Fruit fly (Drosophila melanogaster): Measurements from ENCODE around the gene Yp3.

Yp3 gene

DNA sequence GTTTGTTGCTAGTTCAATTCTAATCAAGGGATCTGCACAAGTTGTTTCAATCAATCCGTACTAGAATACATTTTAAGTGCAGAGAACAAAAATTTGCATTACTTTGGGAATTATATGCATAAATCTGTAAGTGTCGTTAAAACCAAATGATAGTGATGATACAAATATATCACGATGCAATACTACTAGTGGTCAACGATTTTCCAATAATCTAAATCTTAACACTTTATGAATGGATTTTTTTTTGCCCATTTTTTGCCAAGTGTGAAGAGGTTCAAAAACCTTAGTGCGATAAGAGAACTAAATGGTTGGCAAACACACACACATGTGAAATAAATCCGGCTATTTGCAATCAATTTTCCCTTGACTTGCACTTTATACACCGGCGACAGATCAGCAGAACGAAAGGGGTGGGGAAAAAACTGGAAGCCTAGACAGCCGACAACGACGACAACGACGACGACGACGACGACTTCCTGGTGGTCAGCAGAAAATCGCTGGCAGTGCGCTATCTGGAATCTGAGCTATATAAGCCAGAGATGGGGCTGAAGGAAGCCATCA is at the start of gene Yp3:
TSS of gene Yp3 (plus strand) at position 558 of the 561 bp plus-strand sequence.
- no peak for TF ChIP-seq EcR (GFP tag; optimal IDR thresholded peaks at IDR 0.05)

DNA sequence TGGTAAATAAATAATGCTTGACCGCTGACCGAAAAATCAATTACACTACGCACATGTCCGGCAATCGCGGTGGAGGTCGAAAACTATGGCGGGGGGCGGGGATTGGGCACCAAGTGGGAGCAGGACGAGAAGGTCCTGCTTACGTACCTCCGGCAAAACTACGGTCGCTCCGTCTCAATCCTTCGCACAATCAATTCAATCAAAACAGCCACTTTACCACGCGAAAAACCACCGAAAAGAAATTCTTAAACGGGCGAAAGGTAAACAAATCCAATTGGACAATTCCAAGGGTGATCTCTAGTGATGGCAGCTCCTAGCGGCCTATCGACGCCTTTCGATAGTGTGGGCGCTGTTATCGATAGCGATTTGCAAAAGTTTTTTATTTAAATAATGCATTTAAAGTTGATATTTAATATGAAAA is 41.4 kb upstream of the Yp3 start, which contains the start of gene Nadsyn:
TSS of gene Nadsyn (minus strand) at position 304 of the 421 bp plus-strand sequence.
- TF ChIP-seq CG8478 (optimal IDR thresholded peaks at IDR 0.05): no peak
- TF ChIP-seq usp (GFP tag; optimal IDR thresholded peaks at IDR 0.05): no peak
- TF ChIP-seq psq (optimal IDR thresholded peaks at IDR 0.05): no peak
- no peak for TF ChIP-seq pan (optimal IDR thresholded peaks at IDR 0.05)
- no peak for TF ChIP-seq EcR (GFP tag; optimal IDR thresholded peaks at IDR 0.05)
- TF ChIP-seq Dll (optimal IDR thresholded peaks at IDR 0.05): no peak

DNA sequence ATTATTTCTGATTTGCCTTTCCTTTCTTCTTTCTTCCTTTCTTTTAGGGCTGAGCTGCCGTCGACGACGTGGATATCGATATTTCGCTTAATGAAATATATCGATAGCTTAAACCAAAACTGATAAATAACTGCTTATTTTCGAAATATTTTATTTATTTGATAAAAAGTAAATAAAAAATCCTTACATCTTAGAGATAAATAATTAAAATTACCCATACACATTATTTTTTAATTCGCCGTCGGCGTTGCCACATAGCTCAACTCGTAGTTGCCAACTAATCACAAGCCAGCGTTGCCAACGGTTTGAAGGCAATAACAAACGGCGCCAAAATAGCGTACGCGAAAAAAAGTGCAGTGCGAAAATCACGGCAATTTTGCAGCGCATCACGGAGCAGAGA is 37.4 kb upstream of the Yp3 start, which contains the start of the genes Mrgn1 and mus101:
TSS of gene Mrgn1 (minus strand) at position 44 of the 400 bp plus-strand sequence.
TSS of gene mus101 (plus strand) at position 313 of the 400 bp plus-strand sequence.
- no peak for TF ChIP-seq EcR (GFP tag; optimal IDR thresholded peaks at IDR 0.05)
- TF ChIP-seq Dll (optimal IDR thresholded peaks at IDR 0.05): no peak
- TF ChIP-seq psq (optimal IDR thresholded peaks at IDR 0.05): no peak
- no peak for TF ChIP-seq pan (optimal IDR thresholded peaks at IDR 0.05)
- TF ChIP-seq usp (GFP tag; optimal IDR thresholded peaks at IDR 0.05): no peak
- no peak for TF ChIP-seq CG8478 (optimal IDR thresholded peaks at IDR 0.05)

DNA sequence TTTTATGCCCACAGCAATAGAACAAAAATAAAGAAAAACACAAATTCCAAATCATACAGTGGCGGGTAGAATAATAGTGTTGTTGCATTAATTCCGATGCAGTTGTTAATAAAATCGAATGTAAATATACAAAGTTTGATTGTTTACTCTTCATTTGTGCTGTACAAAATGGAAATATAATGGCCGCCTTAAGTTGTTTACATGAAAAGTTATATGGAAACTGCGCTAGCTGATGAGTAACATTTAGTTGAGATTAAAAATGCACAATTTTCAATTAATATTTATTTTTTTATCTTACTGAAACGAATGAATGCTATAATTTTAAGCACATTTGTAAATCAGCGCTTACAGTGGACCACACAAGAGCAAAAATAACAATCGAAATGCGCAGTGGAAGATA is 24.5 kb upstream of the Yp3 start:
- TF ChIP-seq EcR (GFP tag; optimal IDR thresholded peaks at IDR 0.05) (no peak), pan (optimal IDR thresholded peaks at IDR 0.05) (no peak), usp (GFP tag; optimal IDR thresholded peaks at IDR 0.05) (no peak), CG8478 (optimal IDR thresholded peaks at IDR 0.05) (no peak), Dll (optimal IDR thresholded peaks at IDR 0.05) (no peak), psq (optimal IDR thresholded peaks at IDR 0.05) (no peak)

DNA sequence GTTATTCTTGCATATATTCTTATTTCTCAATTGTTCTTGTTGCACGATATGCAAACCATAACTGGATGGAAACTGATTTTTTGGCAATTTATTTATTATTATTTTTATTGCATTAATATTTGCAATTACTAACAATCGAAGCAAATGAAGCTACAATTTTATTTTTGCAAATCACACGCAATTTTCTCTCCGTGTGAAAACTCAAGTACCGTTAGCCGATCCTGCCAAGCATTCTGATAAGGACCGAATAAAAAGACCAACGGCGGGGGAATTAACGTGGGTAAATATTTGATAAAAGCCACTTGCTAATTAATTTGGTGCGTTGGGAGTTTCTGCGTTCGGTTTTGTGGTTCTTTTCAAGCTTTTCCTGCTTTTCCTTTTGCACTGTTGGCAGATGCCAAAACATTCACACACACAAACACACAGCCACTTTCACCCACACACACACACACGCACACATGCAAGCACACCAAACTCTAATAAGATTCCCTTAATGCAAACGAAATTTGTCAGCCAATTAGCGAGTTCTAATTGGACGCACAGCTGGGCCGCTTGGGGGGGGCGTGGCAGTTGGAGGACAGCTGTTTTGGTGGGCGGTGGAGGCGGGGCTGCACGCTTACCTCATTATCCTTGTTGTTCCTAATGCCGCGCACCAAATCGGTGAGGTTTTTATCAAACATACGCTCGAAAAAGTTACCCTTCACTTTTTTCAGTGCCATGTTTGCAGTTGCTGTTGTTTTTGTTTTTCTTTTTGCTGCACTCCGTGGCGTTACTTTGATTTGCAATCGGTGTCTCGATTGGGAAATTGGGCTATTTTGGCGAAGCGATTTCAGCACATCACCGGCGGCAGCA is 23.8 kb upstream of the Yp3 start:
- no peak for TF ChIP-seq pan (optimal IDR thresholded peaks at IDR 0.05)
- no peak for TF ChIP-seq usp (GFP tag; optimal IDR thresholded peaks at IDR 0.05)
- TF ChIP-seq psq (optimal IDR thresholded peaks at IDR 0.05): no peak
- TF ChIP-seq CG8478 (optimal IDR thresholded peaks at IDR 0.05): no peak
- TF ChIP-seq EcR (GFP tag; optimal IDR thresholded peaks at IDR 0.05): no peak
- TF ChIP-seq Dll (optimal IDR thresholded peaks at IDR 0.05): no peak

DNA sequence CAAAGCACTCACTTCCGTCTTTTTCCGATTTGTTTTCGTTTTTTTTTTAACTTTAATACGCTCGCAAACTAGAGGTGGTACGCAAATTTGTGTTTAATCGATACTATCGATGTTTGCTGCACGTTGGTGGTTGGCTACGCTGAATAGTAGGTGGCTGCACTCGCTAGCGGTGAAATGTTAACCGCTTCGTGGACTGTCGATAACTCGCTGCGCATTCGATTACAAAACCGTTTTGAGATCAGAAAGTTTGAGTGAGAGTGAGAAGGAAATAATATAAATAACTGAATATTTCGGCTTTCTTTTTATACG is 23.2 kb upstream of the Yp3 start, which contains the start of gene g:
TSS of gene g (minus strand) at position 105 of the 309 bp plus-strand sequence.
- no peak for TF ChIP-seq Dll (optimal IDR thresholded peaks at IDR 0.05)
- TF ChIP-seq EcR (GFP tag; optimal IDR thresholded peaks at IDR 0.05): no peak
- TF ChIP-seq pan (optimal IDR thresholded peaks at IDR 0.05): no peak
- no peak for TF ChIP-seq psq (optimal IDR thresholded peaks at IDR 0.05)
- TF ChIP-seq CG8478 (optimal IDR thresholded peaks at IDR 0.05): no peak
- TF ChIP-seq usp (GFP tag; optimal IDR thresholded peaks at IDR 0.05): no peak

DNA sequence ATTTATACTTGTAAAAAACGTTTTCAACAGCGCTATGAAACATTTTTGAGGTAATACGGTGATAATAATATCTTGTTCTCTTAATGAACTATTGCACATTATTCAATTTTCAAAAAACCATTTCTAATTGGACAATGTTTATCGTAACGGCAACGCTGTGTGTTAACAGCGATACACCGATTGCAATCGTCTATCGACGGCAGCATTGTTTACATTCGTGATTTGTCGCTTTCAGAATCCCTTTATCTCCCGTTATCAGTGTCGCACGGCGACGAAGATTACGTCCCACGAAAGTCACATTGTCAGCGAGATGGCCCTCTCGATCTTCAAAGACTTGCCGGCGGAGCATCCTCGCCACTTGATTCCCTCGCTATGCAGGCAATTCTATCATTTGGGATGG is 21.4 kb upstream of the Yp3 start, which contains the start of gene CG11134:
TSS of gene CG11134 (plus strand) at position 4 of the 400 bp plus-strand sequence.
- TF ChIP-seq EcR (GFP tag; optimal IDR thresholded peaks at IDR 0.05): no peak
- no peak for TF ChIP-seq pan (optimal IDR thresholded peaks at IDR 0.05)
- no peak for TF ChIP-seq usp (GFP tag; optimal IDR thresholded peaks at IDR 0.05)
- no peak for TF ChIP-seq psq (optimal IDR thresholded peaks at IDR 0.05)
- TF ChIP-seq CG8478 (optimal IDR thresholded peaks at IDR 0.05): no peak
- no peak for TF ChIP-seq Dll (optimal IDR thresholded peaks at IDR 0.05)

DNA sequence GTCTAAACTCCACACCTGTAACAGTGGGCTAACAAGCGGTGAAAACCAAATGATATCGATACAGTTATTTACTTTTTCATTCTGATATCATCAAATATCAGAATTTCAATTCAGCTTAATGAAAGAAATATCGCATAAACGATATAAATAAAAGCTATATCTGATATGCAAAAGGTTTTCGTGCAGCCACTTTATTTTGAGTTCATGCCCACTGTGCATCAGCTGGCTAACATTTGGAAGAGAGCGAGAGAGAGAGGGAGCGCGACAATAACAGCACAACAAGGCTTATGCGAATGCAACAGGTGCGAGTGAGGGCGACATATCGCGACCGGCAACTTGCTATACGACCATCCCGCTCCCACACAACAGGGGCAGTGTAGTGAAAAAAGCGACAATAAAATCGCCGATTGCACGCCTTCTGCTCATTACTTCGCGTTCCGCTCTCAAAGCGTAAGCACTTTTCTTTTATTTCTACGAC is 19.9 kb upstream of the Yp3 start, which contains the start of gene CG11151:
TSS of gene CG11151 (plus strand) at position 334 of the 478 bp plus-strand sequence.
- no peak for TF ChIP-seq usp (GFP tag; optimal IDR thresholded peaks at IDR 0.05)
- TF ChIP-seq CG8478 (optimal IDR thresholded peaks at IDR 0.05): peak; percentile 92
- no peak for TF ChIP-seq psq (optimal IDR thresholded peaks at IDR 0.05)

DNA sequence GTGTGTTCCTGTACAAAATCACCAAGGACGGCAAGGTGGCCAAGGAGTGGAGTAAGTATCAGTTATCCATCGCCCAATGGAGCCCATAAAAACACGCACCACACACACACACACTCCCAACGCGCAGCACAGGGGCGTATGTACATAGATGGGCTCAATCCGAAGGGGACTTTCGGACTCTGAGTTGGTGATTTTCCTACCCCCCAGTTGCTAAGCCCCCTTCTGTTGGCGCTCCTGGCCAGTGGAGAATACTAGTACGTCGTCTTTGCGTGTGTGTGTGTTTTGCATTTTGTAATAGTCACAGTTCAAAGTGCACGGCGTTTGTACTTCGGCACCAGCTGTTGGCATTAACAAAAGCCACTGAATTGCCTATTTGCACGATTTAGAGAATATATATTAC is 19.3 kb upstream of the Yp3 start:
- no peak for TF ChIP-seq EcR (GFP tag; optimal IDR thresholded peaks at IDR 0.05)
- TF ChIP-seq CG8478 (optimal IDR thresholded peaks at IDR 0.05): no peak
- no peak for TF ChIP-seq pan (optimal IDR thresholded peaks at IDR 0.05)
- TF ChIP-seq Dll (optimal IDR thresholded peaks at IDR 0.05): no peak
- TF ChIP-seq psq (optimal IDR thresholded peaks at IDR 0.05): no peak
- no peak for TF ChIP-seq usp (GFP tag; optimal IDR thresholded peaks at IDR 0.05)

DNA sequence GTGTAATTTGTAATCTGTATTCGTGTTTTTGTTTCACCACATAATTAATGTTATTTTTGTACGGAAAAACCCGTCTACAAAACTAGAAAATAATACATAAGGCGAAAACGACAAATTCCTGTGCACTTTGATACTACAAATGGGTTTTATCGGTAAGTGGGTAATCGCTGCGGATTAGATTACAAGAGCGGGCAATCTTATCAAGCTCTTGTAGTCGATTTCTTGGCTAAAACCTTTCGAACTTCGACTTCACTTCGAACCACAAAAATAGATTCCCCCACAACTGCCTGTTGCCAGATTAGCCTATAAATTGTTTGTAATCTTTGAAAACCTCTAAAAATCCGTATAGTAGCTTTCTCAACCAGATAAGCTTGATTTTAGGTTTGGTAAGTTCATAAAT is 18.4 kb upstream of the Yp3 start:
- TF ChIP-seq usp (GFP tag; optimal IDR thresholded peaks at IDR 0.05) (no peak), CG8478 (optimal IDR thresholded peaks at IDR 0.05) (no peak), Dll (optimal IDR thresholded peaks at IDR 0.05) (no peak), pan (optimal IDR thresholded peaks at IDR 0.05) (no peak), psq (optimal IDR thresholded peaks at IDR 0.05) (no peak), EcR (GFP tag; optimal IDR thresholded peaks at IDR 0.05) (no peak)

DNA sequence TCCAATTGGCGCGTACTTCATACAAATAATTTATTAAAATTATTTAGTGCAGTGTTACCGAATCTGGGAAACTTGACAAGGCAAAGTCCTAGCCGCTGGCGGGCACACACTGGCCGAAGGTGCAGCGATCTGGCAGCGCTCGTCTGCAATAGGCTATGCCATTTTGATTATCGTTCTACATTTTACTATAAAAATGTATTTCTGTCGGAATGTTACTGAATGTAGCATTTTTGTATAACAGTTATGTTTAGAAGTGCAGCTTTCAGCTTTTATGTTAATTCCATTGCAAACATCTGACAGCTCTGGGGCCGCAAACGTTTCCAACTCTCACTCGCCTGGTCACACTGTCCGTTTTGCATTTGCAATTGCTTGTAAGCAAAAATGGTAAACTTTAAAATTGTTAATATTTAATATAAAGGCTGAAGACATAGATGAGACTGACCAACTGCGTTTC is 14.7 kb upstream of the Yp3 start, which contains the start of gene Grip91:
TSS of gene Grip91 (minus strand) at position 85 of the 454 bp plus-strand sequence.
- TF ChIP-seq usp (GFP tag; optimal IDR thresholded peaks at IDR 0.05) (no peak), CG8478 (optimal IDR thresholded peaks at IDR 0.05) (no peak), Dll (optimal IDR thresholded peaks at IDR 0.05) (no peak), EcR (GFP tag; optimal IDR thresholded peaks at IDR 0.05) (no peak), psq (optimal IDR thresholded peaks at IDR 0.05) (no peak), pan (optimal IDR thresholded peaks at IDR 0.05) (no peak)

DNA sequence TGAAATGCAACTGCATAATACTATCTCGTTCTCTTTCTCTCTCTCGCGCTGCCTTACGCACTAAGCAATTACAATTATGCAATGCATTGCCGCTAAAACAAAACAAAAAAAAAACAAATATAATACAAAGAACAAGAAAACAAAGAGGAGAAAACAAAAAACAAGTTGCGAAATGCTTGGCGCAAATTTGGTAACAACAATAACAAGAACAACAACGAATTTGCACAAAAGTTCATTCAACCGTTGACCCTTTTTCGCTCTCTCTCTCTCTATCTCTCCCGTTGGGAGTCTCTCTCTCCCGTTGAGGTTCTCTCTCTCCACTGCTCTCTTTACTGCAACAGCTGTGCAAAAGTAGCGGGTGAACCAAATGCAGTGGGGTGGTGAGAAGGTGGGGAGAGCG is 12.3 kb upstream of the Yp3 start:
- TF ChIP-seq EcR (GFP tag; optimal IDR thresholded peaks at IDR 0.05): peak in 1 of 2 experiments; percentile 80
- no peak for TF ChIP-seq usp (GFP tag; optimal IDR thresholded peaks at IDR 0.05)
- TF ChIP-seq CG8478 (optimal IDR thresholded peaks at IDR 0.05): no peak

All from whole organism.